Fruit fly (Drosophila melanogaster): Measurements from ENCODE around the gene CG33783.

DNA sequence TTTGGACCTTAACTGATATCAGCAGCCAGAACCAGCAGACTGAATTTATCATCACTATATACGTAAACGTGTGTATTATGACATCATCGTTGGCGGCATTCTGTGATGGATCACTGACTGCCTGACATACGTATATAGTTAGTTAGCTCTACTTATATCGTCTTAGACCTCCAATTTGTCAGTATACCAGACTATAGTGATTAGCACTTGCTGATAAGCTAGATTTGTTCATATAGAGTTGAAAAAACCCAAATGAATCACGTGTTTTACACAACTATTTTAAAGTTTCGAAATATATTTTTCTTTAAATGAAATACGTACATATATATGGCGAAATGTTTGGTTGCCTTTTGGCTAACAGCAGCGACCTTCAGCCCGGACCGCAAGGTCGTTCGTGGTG, 29.2 kb downstream of the CG33783 start:
- TF ChIP-seq h (optimal IDR thresholded peaks at IDR 0.05) (no peak), Myc (optimal IDR thresholded peaks at IDR 0.05) (no peak), psq (optimal IDR thresholded peaks at IDR 0.05) (no peak), insv (optimal IDR thresholded peaks at IDR 0.05) (no peak), ttk (optimal IDR thresholded peaks at IDR 0.05) (no peak), Sin3A (optimal IDR thresholded peaks at IDR 0.05) (no peak)
